Fruit fly (Drosophila melanogaster): ENCODE results near the gene Rbsn-5.
A peak's percentile ranks its signal among the peaks of the same experiment; 100 is the strongest.

Gene Rbsn-5

DNA sequence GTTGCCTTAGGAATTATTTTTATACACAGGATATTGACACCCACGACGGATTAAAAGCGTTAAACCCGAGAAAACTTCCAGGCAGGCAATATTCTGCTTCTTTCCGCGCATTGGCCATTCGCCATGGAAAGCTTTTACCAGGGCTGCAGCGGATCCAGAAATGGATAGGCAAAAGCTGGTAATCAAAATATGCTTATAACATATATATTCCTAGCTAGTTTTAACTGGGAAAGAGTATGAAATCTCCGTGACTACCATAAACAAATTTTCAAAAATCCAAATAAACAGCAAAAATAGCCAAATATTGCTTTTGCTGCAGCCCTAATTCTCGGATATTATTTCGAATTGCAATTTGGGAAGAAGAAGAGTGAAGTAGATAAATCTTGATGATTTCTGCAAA, at the start of gene Rbsn-5, which contains the start of gene PAPLA1 (continued):
- TF ChIP-seq pnt (GFP tag; optimal IDR thresholded peaks at IDR 0.05), result peak; percentile 96
- peak; percentile 93 for TF ChIP-seq esg (GFP tag; conservative IDR thresholded peaks at IDR 0.05)
- peak; percentile 91 for TF ChIP-seq CG18476 (GFP tag; optimal IDR thresholded peaks at IDR 0.05)
- TF ChIP-seq Scr (GFP tag; IDR thresholded peaks at IDR 0.05; ENCODE audit: partially characterized antibody), result 0 out of 2 replicates have a peak, but pooled peaks have one; percentile 21
- peak; percentile 89 for TF ChIP-seq Bdp1 (GFP tag; optimal IDR thresholded peaks at IDR 0.05)
- no peak for TF ChIP-seq h (optimal IDR thresholded peaks at IDR 0.05)
- peak; percentile 87 for TF ChIP-seq CG30431 (GFP tag; optimal IDR thresholded peaks at IDR 0.05)
- TF ChIP-seq org-1 (GFP tag; optimal IDR thresholded peaks at IDR 0.05), result peak; percentile 86
- TF ChIP-seq CG8944 (GFP tag; optimal IDR thresholded peaks at IDR 0.05), result peak; percentile 96
- peak; percentile 95 for TF ChIP-seq CG2678 (tag; optimal IDR thresholded peaks at IDR 0.05)
- TF ChIP-seq CG12219 (GFP tag; optimal IDR thresholded peaks at IDR 0.05), result peak; percentile 86
- TF ChIP-seq CG8089 (GFP tag; optimal IDR thresholded peaks at IDR 0.05), result peak; percentile 93
- TF ChIP-seq CG8281 (tag; optimal IDR thresholded peaks at IDR 0.05), result peak; percentile 78
- TF ChIP-seq ken (GFP tag; IDR thresholded peaks at IDR 0.05), result peak; percentile 94
- TF ChIP-seq CG17912 (GFP tag; optimal IDR thresholded peaks at IDR 0.05), result peak; percentile 78
- no peak for TF ChIP-seq pita (GFP tag; optimal IDR thresholded peaks at IDR 0.05)
- TF ChIP-seq mld (GFP tag; IDR thresholded peaks at IDR 0.05; ENCODE audit: partially characterized antibody), result no peak
- TF ChIP-seq cato (GFP tag; optimal IDR thresholded peaks at IDR 0.05; ENCODE audit: borderline replicate concordance), result peak; percentile 92
- TF ChIP-seq Bteb2 (GFP tag; optimal IDR thresholded peaks at IDR 0.05), result peak; percentile 93
- peak; percentile 87 for TF ChIP-seq Mrtf (GFP tag; IDR thresholded peaks at IDR 0.05)
- peak; percentile 97 for TF ChIP-seq row (GFP tag; IDR thresholded peaks at IDR 0.05)
- peak; percentile 85 for TF ChIP-seq CG12236 (GFP tag; optimal IDR thresholded peaks at IDR 0.05)
- TF ChIP-seq gfzf (GFP tag; optimal IDR thresholded peaks at IDR 0.05), result peak; percentile 40
- peak; percentile 90 for TF ChIP-seq CG3847 (GFP tag; IDR thresholded peaks at IDR 0.05)
- peak; percentile 95 for TF ChIP-seq CG9817 (tag; optimal IDR thresholded peaks at IDR 0.05)
- TF ChIP-seq D19A (tag; optimal IDR thresholded peaks at IDR 0.05), result peak; percentile 86
- no peak for TF ChIP-seq Dip2 (GFP tag; IDR thresholded peaks at IDR 0.05)
- TF ChIP-seq ftz-f1 (GFP tag; optimal IDR thresholded peaks at IDR 0.05), result peak; percentile 48
- 0 out of 3 replicates have a peak, but pooled peaks have one; percentile 22 for TF ChIP-seq CG2199 (GFP tag; IDR thresholded peaks at IDR 0.05)
- TF ChIP-seq Dip3 (GFP tag; optimal IDR thresholded peaks at IDR 0.05), result peak; percentile 97
- TF ChIP-seq sr (GFP tag; IDR thresholded peaks at IDR 0.05), result peak; percentile 26; the same call in 1 of the 3 replicates
- peak; percentile 64 for TF ChIP-seq Adf1 (GFP tag; IDR thresholded peaks at IDR 0.05)
- peak; percentile 97 for TF ChIP-seq ind (GFP tag; optimal IDR thresholded peaks at IDR 0.05)
- TF ChIP-seq Oaz (GFP tag; IDR thresholded peaks at IDR 0.05), result peak; percentile 81
- TF ChIP-seq trh (GFP tag; optimal IDR thresholded peaks at IDR 0.05), result peak; percentile 81
- peak; percentile 91 for TF ChIP-seq CG1792 (GFP tag; optimal IDR thresholded peaks at IDR 0.05)
- peak; percentile 79 for TF ChIP-seq Drgx (GFP tag; IDR thresholded peaks at IDR 0.05)
- peak; percentile 95 for TF ChIP-seq CG34376 (GFP tag; optimal IDR thresholded peaks at IDR 0.05)
- no peak for TF ChIP-seq hkb (optimal IDR thresholded peaks at IDR 0.05)
- TF ChIP-seq hkb (GFP tag; IDR thresholded peaks at IDR 0.05), result peak; percentile 90
- TF ChIP-seq Asciz (GFP tag; optimal IDR thresholded peaks at IDR 0.05), result peak; percentile 75
- TF ChIP-seq CG4617 (GFP tag; optimal IDR thresholded peaks at IDR 0.05; ENCODE audit: borderline replicate concordance), result peak; percentile 99
- TF ChIP-seq CG5245 (GFP tag; optimal IDR thresholded peaks at IDR 0.05), result peak; percentile 94
- TF ChIP-seq CG10321 (GFP tag; IDR thresholded peaks at IDR 0.05), result peak; percentile 59
- TF ChIP-seq CG7928 (GFP tag; optimal IDR thresholded peaks at IDR 0.05), result peak; percentile 100
- TF ChIP-seq D19B (GFP tag; optimal IDR thresholded peaks at IDR 0.05), result peak; percentile 78
- TF ChIP-seq tx (GFP tag; optimal IDR thresholded peaks at IDR 0.05), result peak; percentile 95
- TF ChIP-seq ttk (GFP tag; IDR thresholded peaks at IDR 0.05), result peak; percentile 90
- peak; percentile 93 for TF ChIP-seq CG9876 (GFP tag; optimal IDR thresholded peaks at IDR 0.05)
- TF ChIP-seq CkIIα-i1 (GFP tag; IDR thresholded peaks at IDR 0.05), result no peak
- TF ChIP-seq bowl (GFP tag; IDR thresholded peaks at IDR 0.05), result peak; percentile 69
- TF ChIP-seq fd3F (GFP tag; optimal IDR thresholded peaks at IDR 0.05), result peak; percentile 88

Data from whole organism, embryonic.